Worm (Caenorhabditis elegans): ENCODE data around the gene arx-5.

The arx-5 gene

DNA sequence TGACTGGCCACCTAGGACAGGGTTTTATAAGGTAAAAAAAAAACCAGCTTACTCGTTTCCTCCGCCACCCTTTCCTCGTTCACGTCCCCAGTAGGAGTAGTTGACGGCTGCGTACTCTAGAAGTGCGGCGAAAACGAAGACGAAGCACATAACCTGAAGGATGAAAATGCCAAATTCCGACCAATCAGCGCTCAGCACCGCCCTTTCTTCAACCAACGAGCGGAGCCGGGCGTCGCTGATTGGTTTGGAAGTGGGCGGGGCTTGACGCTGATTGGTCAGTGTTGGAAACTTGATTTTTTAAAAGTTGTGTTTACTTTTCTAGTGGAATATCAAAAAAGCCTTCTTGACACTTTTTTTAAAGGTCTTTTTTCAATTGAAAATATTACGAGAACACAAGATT lies 44.1 kb downstream of the arx-5 start:
- no peak for TF ChIP-seq unc-62 (GFP tag; optimal IDR thresholded peaks at IDR 0.05)
